Worm (Caenorhabditis elegans) whole organism, L2 larva: Measurements from ENCODE around the gene F12F6.1.
A peak's percentile ranks its signal among the peaks of the same experiment; 100 is the strongest.

Source experiments
- C34F6.9 ChIP-seq: fragments of 150-350 bp; optimal IDR thresholded peaks from 2 replicates; lab custom pipeline; 2014; ENCODE audit warnings: missing biosample characterization, missing genetic modification characterization
- F13H6.1 ChIP-seq: sonication (generic microtip); optimal IDR thresholded peaks from 2 replicates; lab custom pipeline; 2016; ENCODE audit warnings: missing genetic modification characterization, missing compliant biosample characterization
- R02D3.7 ChIP-seq: fragments of 150-350 bp; optimal IDR thresholded peaks from 2 replicates; lab custom pipeline; 2014; ENCODE audit warnings: missing biosample characterization, missing genetic modification characterization
- Y55F3AM.14 ChIP-seq: fragments of 200-800 bp; sonication (Bioruptor generic); optimal IDR thresholded peaks from 2 replicates; lab custom pipeline; 2018; ENCODE audit warnings: mild to moderate bottlenecking, missing genetic modification characterization, missing compliant biosample characterization
- alr-1 ChIP-seq: fragments of 150-350 bp; optimal IDR thresholded peaks from 2 replicates; lab custom pipeline; 2014; ENCODE audit warnings: missing biosample characterization, missing genetic modification characterization
- aly-2 ChIP-seq: fragments of 150-350 bp; optimal IDR thresholded peaks from 2 replicates; lab custom pipeline; 2014; ENCODE audit warnings: missing biosample characterization, missing genetic modification characterization
- blmp-1 ChIP-seq: sonication (generic microtip); optimal IDR thresholded peaks from 2 replicates; lab custom pipeline; 2017; ENCODE audit warnings: missing genetic modification characterization, mild to moderate bottlenecking, missing compliant biosample characterization, antibody characterized with exemption, moderate library complexity; ENCODE audit not compliant: insufficient read depth
- crh-2 ChIP-seq: sonication (generic microtip); optimal IDR thresholded peaks from 2 replicates; lab custom pipeline; 2017; ENCODE audit warnings: missing biosample characterization, missing genetic modification characterization
- dmd-4 ChIP-seq: sonication (generic microtip); optimal IDR thresholded peaks from 2 replicates; lab custom pipeline; 2017; ENCODE audit warnings: missing biosample characterization, missing genetic modification characterization
- elt-3 ChIP-seq: sonication (generic microtip); optimal IDR thresholded peaks from 2 replicates; lab custom pipeline; 2017; ENCODE audit warnings: missing biosample characterization, missing genetic modification characterization
- fos-1 ChIP-seq: fragments of 150-350 bp; optimal IDR thresholded peaks from 2 replicates; lab custom pipeline; 2014; ENCODE audit warnings: missing biosample characterization, missing genetic modification characterization
- gmeb-1 ChIP-seq: fragments of 150-350 bp; optimal IDR thresholded peaks from 2 replicates; lab custom pipeline; 2014; ENCODE audit warnings: missing biosample characterization, missing genetic modification characterization
- lin-11 ChIP-seq: fragments of 150-350 bp; sonication (generic microtip); optimal IDR thresholded peaks from 2 replicates; lab custom pipeline; 2014; ENCODE audit warnings: missing biosample characterization, missing genetic modification characterization, inconsistent platforms, mixed read lengths
- lin-13 ChIP-seq: fragments of 150-350 bp; optimal IDR thresholded peaks from 2 replicates; lab custom pipeline; 2014; ENCODE audit warnings: missing biosample characterization, missing genetic modification reagents, missing genetic modification characterization
- lin-39 ChIP-seq: fragments of 150-350 bp; optimal IDR thresholded peaks from 2 replicates; lab custom pipeline; 2014; ENCODE audit warnings: missing biosample characterization, missing genetic modification reagents, missing genetic modification characterization
- lsy-2 ChIP-seq, 2 experiments: fragments of 150-350 bp in 1 of 2; sonication (generic microtip) in 1 of 2; optimal IDR thresholded peaks; 2 replicates each; lab custom pipeline; 2014 to 2017; ENCODE audit warnings: missing biosample characterization in 2 of 2, missing genetic modification characterization in 2 of 2
- mab-5 ChIP-seq: fragments of 150-350 bp; optimal IDR thresholded peaks from 2 replicates; lab custom pipeline; 2014; ENCODE audit warnings: missing biosample characterization, missing genetic modification characterization
- mbf-1 ChIP-seq: sonication (generic microtip); optimal IDR thresholded peaks from 2 replicates; lab custom pipeline; 2017; ENCODE audit warnings: missing biosample characterization, missing genetic modification characterization
- mdl-1 ChIP-seq, 2 experiments: fragments of 150-350 bp in 1 of 2; sonication (generic microtip) in 1 of 2; optimal IDR thresholded peaks; 2 replicates each; lab custom pipeline; 2017; ENCODE audit warnings: missing biosample characterization in 2 of 2, missing genetic modification characterization in 2 of 2
- nhr-10 ChIP-seq: sonication (generic microtip); optimal IDR thresholded peaks from 2 replicates; lab custom pipeline; 2017; ENCODE audit warnings: missing biosample characterization, missing genetic modification characterization
- nhr-11 ChIP-seq: fragments of 150-350 bp; optimal IDR thresholded peaks from 2 replicates; lab custom pipeline; 2014; ENCODE audit warnings: missing biosample characterization, missing genetic modification characterization
- nhr-12 ChIP-seq: fragments of 150-350 bp; optimal IDR thresholded peaks from 2 replicates; lab custom pipeline; 2014; ENCODE audit warnings: missing biosample characterization, missing genetic modification characterization
- nhr-129 ChIP-seq: fragments of 150-350 bp; optimal IDR thresholded peaks from 2 replicates; lab custom pipeline; 2014; ENCODE audit warnings: missing biosample characterization, missing genetic modification characterization
- nhr-21 ChIP-seq: fragments of 150-350 bp; optimal IDR thresholded peaks from 2 replicates; lab custom pipeline; 2014; ENCODE audit warnings: missing biosample characterization, missing genetic modification characterization
- nhr-237 ChIP-seq: fragments of 150-350 bp; optimal IDR thresholded peaks from 2 replicates; lab custom pipeline; 2014; ENCODE audit warnings: missing biosample characterization, missing genetic modification characterization
- nhr-25 ChIP-seq: fragments of 150-350 bp; sonication (generic microtip); optimal IDR thresholded peaks from 3 replicates; lab custom pipeline; 2014; ENCODE audit warnings: missing biosample characterization, missing genetic modification characterization
- nhr-6 ChIP-seq: fragments of 150-350 bp; optimal IDR thresholded peaks from 2 replicates; lab custom pipeline; 2014; ENCODE audit warnings: missing biosample characterization, missing genetic modification characterization
- nhr-77 ChIP-seq: fragments of 150-350 bp; optimal IDR thresholded peaks from 2 replicates; lab custom pipeline; 2014; ENCODE audit warnings: missing biosample characterization, missing genetic modification characterization
- peb-1 ChIP-seq: fragments of 150-350 bp; optimal IDR thresholded peaks from 2 replicates; lab custom pipeline; 2014; ENCODE audit warnings: missing biosample characterization, missing genetic modification characterization
- sem-4 ChIP-seq: fragments of 150-350 bp; optimal IDR thresholded peaks from 2 replicates; lab custom pipeline; 2014; ENCODE audit warnings: missing biosample characterization, missing genetic modification reagents, missing genetic modification characterization
- skn-1 ChIP-seq: sonication (generic microtip); optimal IDR thresholded peaks from 2 replicates; lab custom pipeline; 2017; ENCODE audit warnings: missing biosample characterization, missing genetic modification characterization
- sma-3 ChIP-seq: sonication (generic microtip); optimal IDR thresholded peaks from 2 replicates; lab custom pipeline; 2016; ENCODE audit warnings: missing genetic modification reagents, missing genetic modification characterization, missing compliant biosample characterization
- sma-9 ChIP-seq, 2 experiments: fragments of 150-350 bp in 1 of 2; sonication (generic microtip) in 1 of 2; optimal IDR thresholded peaks; 2 replicates each; lab custom pipeline; 2014 to 2016; ENCODE audit warnings: missing genetic modification characterization in 2 of 2, mild to moderate bottlenecking in 1 of 2, missing biosample characterization in 1 of 2, missing compliant biosample characterization in 1 of 2, missing genetic modification reagents in 1 of 2, moderate library complexity in 1 of 2
- snpc-4 ChIP-seq: fragments of 150-350 bp; optimal IDR thresholded peaks from 2 replicates; lab custom pipeline; 2014; ENCODE audit warnings: missing biosample characterization, missing genetic modification characterization
- unc-39 ChIP-seq: fragments of 150-350 bp; optimal IDR thresholded peaks from 2 replicates; lab custom pipeline; 2014; ENCODE audit warnings: missing biosample characterization, missing genetic modification characterization
- unc-55 ChIP-seq: fragments of 150-350 bp; sonication (generic microtip); optimal IDR thresholded peaks from 3 replicates; lab custom pipeline; 2014; ENCODE audit warnings: missing biosample characterization, missing genetic modification reagents, missing genetic modification characterization
- zag-1 ChIP-seq: fragments of 150-350 bp; optimal IDR thresholded peaks from 2 replicates; lab custom pipeline; 2014; ENCODE audit warnings: missing biosample characterization, missing genetic modification characterization
- ztf-1 ChIP-seq: fragments of 200-800 bp; sonication (Bioruptor generic); conservative IDR thresholded peaks from 2 replicates; pipeline ENCODE4 v1.3.6; 2022; ENCODE audit warnings: missing genetic modification characterization, missing compliant biosample characterization
- ztf-11 ChIP-seq: sonication (generic microtip); optimal IDR thresholded peaks from 2 replicates; lab custom pipeline; 2017; ENCODE audit warnings: missing biosample characterization, missing genetic modification characterization
- ztf-4 ChIP-seq: fragments of 150-350 bp; optimal IDR thresholded peaks from 2 replicates; lab custom pipeline; 2014; ENCODE audit warnings: missing biosample characterization, missing genetic modification characterization

Gene F12F6.1

DNA sequence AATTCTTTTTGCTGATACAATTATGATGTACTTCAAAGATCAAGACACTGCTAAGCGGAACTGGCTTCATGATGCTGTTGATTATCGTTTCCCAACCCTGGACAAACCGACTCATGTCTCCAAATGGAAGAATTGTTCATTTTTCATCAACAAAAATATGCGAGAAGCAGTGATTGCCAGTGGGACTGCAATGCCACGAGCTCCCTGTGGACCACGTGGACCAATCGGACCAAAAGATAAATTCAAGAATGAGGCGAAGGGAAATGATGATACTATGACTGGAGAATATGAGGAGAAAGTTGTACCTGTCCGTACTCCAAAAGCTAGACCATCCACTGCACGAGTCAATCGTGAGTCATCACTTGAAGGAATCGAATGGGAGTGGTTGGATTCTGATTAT lies 2.7 kb downstream of the F12F6.1 start:
- TF ChIP-seq ztf-4 (no peak), nhr-237 (no peak), dmd-4 (tag; lab: Kevin White, UChicago) (no peak), fos-1 (tag; lab: Kevin White, UChicago) (no peak), Y55F3AM.14 (GFP tag; lab: Kevin White, UChicago) (no peak), nhr-77 (tag; lab: Kevin White, UChicago) (no peak), sma-9 (GFP tag; optimal IDR thresholded peaks at IDR 0.05; lab: Kevin White, UChicago) (no peak), sma-9 (tag; optimal IDR thresholded peaks at IDR 0.05; lab: Kevin White, UChicago) (no peak), zag-1 (no peak), skn-1 (no peak), mbf-1 (tag; lab: Kevin White, UChicago) (no peak), nhr-25 (no peak), peb-1 (tag; lab: Kevin White, UChicago) (no peak), sem-4 (tag; lab: Kevin White, UChicago) (no peak), F13H6.1 (no peak), mdl-1 (tag; optimal IDR thresholded peaks at IDR 0.05; lab: Kevin White, UChicago) (no peak), unc-39 (tag; lab: Kevin White, UChicago) (no peak), lin-39 (tag; lab: Kevin White, UChicago) (no peak), crh-2 (tag; lab: Kevin White, UChicago) (no peak)

DNA sequence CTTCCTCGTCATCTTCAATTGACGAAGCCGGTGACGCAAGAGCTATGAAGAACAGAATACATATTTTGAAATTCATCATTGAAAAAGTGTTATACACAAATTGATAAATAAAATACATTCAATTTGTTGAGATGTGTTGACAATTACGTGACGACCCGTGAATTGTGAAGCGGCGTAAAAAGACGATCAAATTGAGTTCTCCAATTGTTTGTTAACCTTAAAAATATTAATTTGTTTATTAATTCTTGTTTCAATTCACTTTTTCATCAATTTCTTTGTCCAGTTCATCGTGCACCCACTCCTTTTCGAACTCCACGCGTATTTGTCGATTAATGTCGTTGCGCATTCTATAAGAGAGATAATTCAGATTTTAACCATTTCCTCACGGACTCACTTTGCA lies 8.4 kb downstream of the F12F6.1 start, which contains the start of gene spe-36:
TSS of gene spe-36 (minus strand) at position 101 of the 400 bp plus-strand sequence.
- TF ChIP-seq alr-1 (no peak), nhr-12 (tag; lab: Kevin White, UChicago) (no peak), sma-9 (GFP tag; optimal IDR thresholded peaks at IDR 0.05; lab: Kevin White, UChicago) (no peak), sma-9 (tag; optimal IDR thresholded peaks at IDR 0.05; lab: Kevin White, UChicago) (no peak), R02D3.7 (tag; lab: Kevin White, UChicago) (no peak), mdl-1 (tag; optimal IDR thresholded peaks at IDR 0.05; lab: Kevin White, UChicago) (no peak)

DNA sequence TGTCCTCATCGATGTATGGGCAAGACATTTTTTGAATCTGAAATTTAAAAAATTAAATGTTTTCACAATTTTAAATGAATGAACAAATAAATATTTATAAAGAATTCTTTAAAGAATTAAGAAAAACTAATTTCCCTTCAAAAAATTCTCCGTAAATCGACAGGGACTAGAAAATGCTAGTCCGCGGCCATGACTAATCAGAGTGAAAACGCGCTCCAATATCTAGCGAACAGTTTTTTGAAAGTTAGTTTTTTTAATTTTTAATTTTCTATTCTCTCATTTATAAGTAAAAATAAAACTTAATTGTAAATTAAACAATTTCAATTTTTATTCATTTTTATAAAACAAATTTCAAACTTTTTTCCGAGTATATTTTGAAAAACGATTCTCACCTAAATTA lies 9.1 kb downstream of the F12F6.1 start:
- no peak for TF ChIP-seq nhr-237
- TF ChIP-seq skn-1 = no peak
- TF ChIP-seq dmd-4 (tag; lab: Kevin White, UChicago) = no peak
- TF ChIP-seq lin-39 (tag; lab: Kevin White, UChicago) = no peak
- no peak for TF ChIP-seq ztf-4
- TF ChIP-seq snpc-4 (tag; lab: Kevin White, UChicago) = no peak
- TF ChIP-seq gmeb-1 (tag; lab: Kevin White, UChicago) = peak; percentile 7
- no peak for TF ChIP-seq aly-2 (tag; lab: Kevin White, UChicago)
- no peak for TF ChIP-seq blmp-1 (tag; lab: Kevin White, UChicago)
- TF ChIP-seq Y55F3AM.14 (GFP tag; lab: Kevin White, UChicago) = no peak
- peak; percentile 72 for TF ChIP-seq lin-13 (GFP tag; lab: Kevin White, UChicago)
- TF ChIP-seq ztf-11 = no peak
- TF ChIP-seq crh-2 (tag; lab: Kevin White, UChicago) = peak; percentile 27
- peak; percentile 79 for TF ChIP-seq unc-55 (GFP tag; lab: Kevin White, UChicago)
- TF ChIP-seq fos-1 (tag; lab: Kevin White, UChicago) = peak; percentile 53
- no peak for TF ChIP-seq sma-3 (GFP tag; lab: Kevin White, UChicago)
- TF ChIP-seq sma-9 (GFP tag; optimal IDR thresholded peaks at IDR 0.05; lab: Kevin White, UChicago) = peak; percentile 51
- no peak for TF ChIP-seq sma-9 (tag; optimal IDR thresholded peaks at IDR 0.05; lab: Kevin White, UChicago)
- TF ChIP-seq alr-1 = no peak
- no peak for TF ChIP-seq ztf-1 (GFP tag; lab: Robert Waterston, UW)
- no peak for TF ChIP-seq nhr-25
- TF ChIP-seq C34F6.9 (tag; lab: Kevin White, UChicago) = peak; percentile 51
- no peak for TF ChIP-seq F13H6.1
- TF ChIP-seq lsy-2 (tag; optimal IDR thresholded peaks at IDR 0.05; lab: Kevin White, UChicago) = peak in 1 of 2 experiments; percentile 65

DNA sequence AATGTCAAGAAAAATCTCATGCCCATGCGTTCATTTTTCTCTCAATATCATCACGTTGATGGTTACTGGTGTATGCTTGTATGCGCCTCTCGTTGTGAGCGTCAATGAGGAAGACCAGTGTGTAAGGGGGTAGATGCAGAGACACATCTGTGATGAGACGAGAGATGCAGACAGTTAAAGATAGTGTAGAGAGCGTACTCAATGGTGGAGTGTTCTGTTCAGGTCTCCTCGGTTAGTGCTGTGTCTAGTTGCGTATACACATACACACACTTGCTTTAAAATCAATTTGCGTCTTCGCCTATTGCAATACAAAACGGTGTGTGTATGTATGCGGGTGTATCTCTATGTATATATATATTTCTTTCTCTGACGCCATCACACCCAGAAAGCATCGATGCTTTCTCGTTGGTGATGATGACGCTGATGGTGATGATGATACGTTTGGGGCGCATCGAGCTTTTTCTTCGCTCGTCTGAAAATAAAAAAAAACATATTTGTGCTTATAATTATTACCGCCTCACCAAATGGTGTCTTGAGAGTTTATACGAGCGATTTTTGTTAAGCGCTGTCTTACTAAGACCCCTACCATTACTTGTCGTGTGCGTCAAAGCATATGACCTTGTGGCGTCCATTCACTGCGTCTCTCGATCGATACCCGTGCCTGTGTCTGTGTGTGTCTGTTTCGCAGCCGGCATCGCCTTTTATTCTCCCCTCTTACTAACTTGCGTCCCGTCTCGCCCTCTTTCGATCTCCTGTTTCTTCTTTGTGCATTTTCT lies 9.8 kb downstream of the F12F6.1 start, which contains the start of gene F40F11.3:
TSS of gene F40F11.3 (minus strand) at position 589 of the 776 bp plus-strand sequence.
- TF ChIP-seq lin-11 (tag; lab: Kevin White, UChicago) = peak; percentile 25
- no peak for TF ChIP-seq peb-1 (tag; lab: Kevin White, UChicago)
- TF ChIP-seq nhr-11 (tag; lab: Kevin White, UChicago) = no peak
- TF ChIP-seq elt-3 = no peak
- TF ChIP-seq Y55F3AM.14 (GFP tag; lab: Kevin White, UChicago) = no peak
- peak; percentile 36 for TF ChIP-seq nhr-10 (tag; lab: Kevin White, UChicago)
- peak; percentile 84 for TF ChIP-seq unc-55 (GFP tag; lab: Kevin White, UChicago)
- peak; percentile 93 for TF ChIP-seq nhr-6 (tag; lab: Kevin White, UChicago)
- peak; percentile 85 for TF ChIP-seq nhr-25
- peak; percentile 88 for TF ChIP-seq fos-1 (tag; lab: Kevin White, UChicago)
- TF ChIP-seq ztf-4 = peak; percentile 94
- TF ChIP-seq ztf-1 (GFP tag; lab: Robert Waterston, UW) = 0 out of 2 replicates have a peak, but pooled peaks have one; percentile 16
- TF ChIP-seq crh-2 (tag; lab: Kevin White, UChicago) = peak; percentile 91
- peak; percentile 13 for TF ChIP-seq unc-39 (tag; lab: Kevin White, UChicago)
- TF ChIP-seq snpc-4 (tag; lab: Kevin White, UChicago) = peak; percentile 63
- peak; percentile 23 to 80 for TF ChIP-seq mdl-1 (tag; optimal IDR thresholded peaks at IDR 0.05; lab: Kevin White, UChicago)
- TF ChIP-seq nhr-129 (tag; lab: Kevin White, UChicago) = peak; percentile 98
- TF ChIP-seq zag-1 = peak; percentile 79
- peak; percentile 6 for TF ChIP-seq R02D3.7 (tag; lab: Kevin White, UChicago)
- peak; percentile 80 for TF ChIP-seq blmp-1 (tag; lab: Kevin White, UChicago)
- TF ChIP-seq mab-5 = peak; percentile 53
- TF ChIP-seq gmeb-1 (tag; lab: Kevin White, UChicago) = peak; percentile 65
- peak; percentile 67 for TF ChIP-seq lin-13 (GFP tag; lab: Kevin White, UChicago)
- TF ChIP-seq lsy-2 (tag; optimal IDR thresholded peaks at IDR 0.05; lab: Kevin White, UChicago) = peak; percentile 53 to 85
- TF ChIP-seq nhr-21 (tag; lab: Kevin White, UChicago) = peak; percentile 77
- no peak for TF ChIP-seq ztf-11
- peak; percentile 75 for TF ChIP-seq sma-3 (GFP tag; lab: Kevin White, UChicago)
